Worm (Caenorhabditis elegans) whole organism, L3 larva: Measurements from ENCODE around the gene T07F8.1.

Source experiments
- fkh-2 ChIP-seq: fragments of 150-350 bp; optimal IDR thresholded peaks from 2 replicates; lab custom pipeline; 2014; ENCODE audit warnings: missing biosample characterization, missing genetic modification reagents, missing genetic modification characterization
- jun-1 ChIP-seq: fragments of 150-350 bp; optimal IDR thresholded peaks from 2 replicates; lab custom pipeline; 2014; ENCODE audit warnings: missing biosample characterization, missing genetic modification reagents, missing genetic modification characterization
- zag-1 ChIP-seq: fragments of 150-350 bp; optimal IDR thresholded peaks from 2 replicates; lab custom pipeline; 2014; ENCODE audit warnings: missing biosample characterization, missing genetic modification characterization

DNA sequence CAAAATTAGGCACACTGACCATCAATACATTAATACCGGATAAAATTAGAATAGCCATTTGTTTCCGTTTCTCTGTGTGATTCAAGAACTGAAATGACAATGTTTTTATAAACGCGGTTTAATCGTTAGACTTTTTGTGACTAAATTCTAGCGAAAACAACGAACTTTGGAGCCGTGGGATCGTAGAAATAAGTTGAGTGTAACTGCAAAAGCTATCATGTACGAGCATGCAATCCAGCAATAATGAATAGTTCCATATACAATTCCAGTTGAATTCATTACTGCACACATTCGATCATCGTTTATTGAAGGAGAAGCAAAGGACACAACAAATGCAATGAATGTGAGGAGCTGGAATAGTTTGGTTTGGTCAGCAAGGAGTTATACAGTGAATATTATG, 37.9 kb downstream of the T07F8.1 start:
- TF ChIP-seq zag-1 (tag; lab: Kevin White, UChicago): no peak
- no peak for TF ChIP-seq fkh-2
- no peak for TF ChIP-seq jun-1
